Fruit fly (Drosophila melanogaster) whole organism, adult: ENCODE data around the gene CG31528.

Experiments used
- CG11617 ChIP-seq: fragments of 200-800 bp; sonication (Bioruptor generic); optimal IDR thresholded peaks from 2 replicates; lab custom pipeline; 2017; ENCODE audit warnings: mild to moderate bottlenecking, missing biosample characterization, missing genetic modification reagents, missing genetic modification characterization
- CG14711 ChIP-seq: fragments of 200-800 bp; sonication (Bioruptor generic); optimal IDR thresholded peaks from 2 replicates; lab custom pipeline; 2018; ENCODE audit warnings: missing biosample characterization, mild to moderate bottlenecking, missing genetic modification characterization, moderate library complexity
- CG1620 ChIP-seq: fragments of 200-800 bp; sonication (Bioruptor generic); optimal IDR thresholded peaks from 2 replicates; lab custom pipeline; 2016; ENCODE audit warnings: missing biosample characterization, missing genetic modification characterization
- CG7101 ChIP-seq: fragments of 200-800 bp; sonication (Bioruptor generic); optimal IDR thresholded peaks from 2 replicates; lab custom pipeline; 2018; ENCODE audit warnings: missing biosample characterization, mild to moderate bottlenecking, missing genetic modification characterization, moderate library complexity
- Mnt ChIP-seq: fragments of 200-800 bp; sonication (Bioruptor generic); optimal IDR thresholded peaks from 2 replicates; lab custom pipeline; 2016; ENCODE audit warnings: missing biosample characterization, mild to moderate bottlenecking, missing genetic modification characterization
- cic ChIP-seq: fragments of 200-800 bp; sonication (Bioruptor generic); optimal IDR thresholded peaks from 2 replicates; lab custom pipeline; 2017; ENCODE audit warnings: missing biosample characterization, mild to moderate bottlenecking, missing genetic modification characterization, moderate library complexity
- kay ChIP-seq: fragments of 200-800 bp; sonication (Bioruptor generic); peaks from one replicate; lab custom pipeline; 2016; ENCODE audit warnings: missing biosample characterization, missing genetic modification characterization, borderline replicate concordance

DNA sequence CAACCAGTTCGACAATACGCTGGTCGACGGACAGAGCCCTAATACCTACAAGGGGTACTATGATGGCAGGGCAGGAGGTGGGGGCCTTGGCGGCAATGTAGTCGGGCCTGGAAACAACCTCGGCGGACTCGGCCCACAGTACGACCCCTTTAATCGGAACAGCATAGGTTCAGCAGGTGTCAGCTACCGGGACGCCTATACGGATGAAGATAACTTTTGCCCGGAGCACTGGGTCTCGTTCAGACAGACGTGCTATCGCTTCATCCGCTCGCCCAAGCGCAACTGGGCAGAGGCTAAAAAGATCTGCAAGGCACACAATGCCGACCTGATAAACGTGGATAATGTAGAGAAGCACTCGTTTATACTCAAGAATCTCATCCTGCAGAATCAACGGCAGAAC is 34.1 kb upstream of the CG31528 start:
- TF ChIP-seq cic (GFP tag; lab: Kevin White, UChicago) (no peak), CG14711 (tag; lab: Kevin White, UChicago) (no peak), CG7101 (tag; lab: Kevin White, UChicago) (no peak), Mnt (GFP tag; lab: Kevin White, UChicago) (no peak), kay (GFP tag; lab: Kevin White, UChicago) (no peak), CG1620 (no peak), CG11617 (GFP tag; lab: Kevin White, UChicago) (no peak)
